Fruit fly (Drosophila melanogaster): ENCODE data around the gene CG6304.

The CG6304 gene

DNA sequence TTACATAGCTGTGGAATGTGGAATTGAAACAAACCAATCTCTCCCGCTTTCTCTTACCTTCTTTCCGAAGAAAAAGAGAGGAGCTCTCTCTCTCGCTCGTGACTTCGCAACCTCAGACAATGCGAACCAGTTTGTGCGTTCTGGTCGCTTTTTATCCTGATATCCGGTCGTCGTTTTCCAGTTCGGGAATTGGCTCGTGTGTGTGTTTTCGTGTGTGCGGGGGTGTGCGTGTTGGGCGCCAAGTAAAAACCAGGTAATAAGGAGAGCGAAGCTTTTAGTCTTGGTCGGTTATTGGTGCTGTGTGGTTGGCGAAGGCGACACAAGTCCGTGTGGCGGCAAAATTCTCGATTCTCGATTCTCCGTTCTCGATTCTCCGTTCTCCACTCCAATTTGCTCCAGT, 41.7 kb downstream of the CG6304 start, which contains the start of gene beat-IIIb:
Gene beat-IIIb, plus strand, starts transcription at position 304 of the 400 bp plus-strand sequence.
- no peak for TF ChIP-seq CG9705 (GFP tag; optimal IDR thresholded peaks at IDR 0.05)
- no peak for TF ChIP-seq Hr78 (GFP tag; optimal IDR thresholded peaks at IDR 0.05)
- TF ChIP-seq Hr83 (GFP tag; optimal IDR thresholded peaks at IDR 0.05; ENCODE audit: poor library complexity, severe bottlenecking), result no peak
- TF ChIP-seq Mio (GFP tag; optimal IDR thresholded peaks at IDR 0.05), result no peak
- TF ChIP-seq Rel (GFP tag; optimal IDR thresholded peaks at IDR 0.05), result no peak
- no peak for TF ChIP-seq Rel (tag; optimal IDR thresholded peaks at IDR 0.05)
- TF ChIP-seq lola (GFP tag; optimal IDR thresholded peaks at IDR 0.05), result no peak
- no peak for TF ChIP-seq Dif (GFP tag; optimal IDR thresholded peaks at IDR 0.05; ENCODE audit: partially characterized antibody)
- no peak for TF ChIP-seq Dfd (GFP tag; optimal IDR thresholded peaks at IDR 0.05)
- no peak for TF ChIP-seq CG32264 (GFP tag; optimal IDR thresholded peaks at IDR 0.05)
- TF ChIP-seq Sp1 (GFP tag; optimal IDR thresholded peaks at IDR 0.05), result no peak
- TF ChIP-seq woc (GFP tag; optimal IDR thresholded peaks at IDR 0.05), result no peak
- no peak for TF ChIP-seq rgr (GFP tag; optimal IDR thresholded peaks at IDR 0.05)
- no peak for TF ChIP-seq foxo (GFP tag; optimal IDR thresholded peaks at IDR 0.05)
